Worm (Caenorhabditis elegans): ENCODE measurements around the gene col-98.

DNA sequence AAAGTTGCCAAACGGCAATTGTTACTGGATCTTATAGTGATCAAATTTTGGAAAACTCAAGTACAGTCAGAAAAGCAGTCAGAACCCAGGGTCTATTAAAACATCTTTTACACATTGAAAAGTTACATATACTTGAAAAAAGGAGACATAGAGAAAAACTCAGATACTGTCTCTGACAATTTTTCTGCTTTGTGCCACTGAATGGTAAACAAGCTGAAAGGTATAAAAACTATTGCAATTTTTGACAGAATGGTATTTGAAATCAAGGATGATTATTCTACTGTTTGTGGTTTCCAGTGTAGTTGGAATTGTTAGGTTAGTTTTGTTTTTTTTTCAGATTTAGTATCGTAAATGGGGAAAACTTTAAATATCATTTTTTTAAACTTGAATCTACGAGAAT lies 1.9 kb downstream of the col-98 start, which contains the start of gene cyp-13A11:
- TF ChIP-seq snpc-1.2 (GFP tag; IDR thresholded peaks at IDR 0.05) (no peak), nhr-102 (tag; optimal IDR thresholded peaks at IDR 0.05) (no peak), unc-130 (GFP tag; optimal IDR thresholded peaks at IDR 0.05) (no peak)

Measured in whole organism, L4 larva.